Worm (Caenorhabditis elegans): ENCODE data around the gene gly-4.
A peak's percentile ranks its signal among the peaks of the same experiment; 100 is the strongest.

The gly-4 gene

DNA sequence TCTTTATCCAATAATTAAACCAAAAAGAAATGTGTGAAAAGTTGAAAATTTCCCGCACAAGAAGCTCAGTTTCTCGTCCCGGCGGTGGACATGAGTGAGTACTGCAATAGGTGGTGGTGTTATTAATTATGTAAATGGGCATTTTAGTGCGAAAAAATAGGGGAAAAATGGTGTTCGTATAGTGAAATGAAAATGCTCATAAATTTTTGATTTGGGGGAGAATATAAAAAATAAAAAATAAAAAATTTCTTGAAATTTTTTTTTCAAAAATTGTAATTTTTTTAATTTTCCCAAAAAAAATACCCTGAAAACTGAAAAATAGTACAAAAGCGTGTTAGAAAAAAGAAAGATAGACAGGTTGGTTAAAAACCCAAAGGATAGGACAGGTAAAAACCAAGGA lies at the start of gene gly-4:
gly-4 (minus strand) TSS at position 101 of the 400 bp plus-strand sequence.
- no peak for TF ChIP-seq nhr-111 (GFP tag; optimal IDR thresholded peaks at IDR 0.05)
- TF ChIP-seq ama-1 (optimal IDR thresholded peaks at IDR 0.05) = no peak
- no peak for TF ChIP-seq vab-7 (GFP tag; IDR thresholded peaks at IDR 0.05)

ce11 chrV:19936945-19937344 lies 41.8 kb upstream of the gly-4 start:
- no peak for TF ChIP-seq hmg-1.1 (GFP tag; IDR thresholded peaks at IDR 0.05)
- peak in 1 of 2 experiments; percentile 50 for TF ChIP-seq unc-62 (GFP tag; optimal IDR thresholded peaks at IDR 0.05 in 1 of 2)
- TF ChIP-seq unc-62 (tag; optimal IDR thresholded peaks at IDR 0.05) = no peak

DNA sequence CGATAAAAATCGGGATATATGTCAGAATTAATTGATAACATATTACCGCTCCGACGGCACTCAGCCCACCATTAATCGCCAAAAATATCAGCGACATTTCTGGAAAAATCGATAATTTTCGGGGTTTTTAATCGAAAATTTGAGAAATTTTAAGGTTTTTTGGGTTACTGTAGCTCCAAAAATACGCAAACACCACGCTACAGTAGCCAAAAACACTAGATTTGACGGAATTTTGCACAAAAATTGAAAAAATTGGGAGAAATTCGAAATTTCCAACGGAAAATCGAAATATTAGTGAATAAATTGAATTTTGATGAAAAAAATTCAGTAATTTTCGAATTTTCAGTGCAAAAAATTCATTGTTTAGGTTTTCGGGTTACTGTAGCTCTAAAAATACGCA lies 39.1 kb upstream of the gly-4 start, which contains the start of gene algn-7:
algn-7 (minus strand) TSS at position 101 of the 400 bp plus-strand sequence.
- TF ChIP-seq vab-7 (GFP tag; IDR thresholded peaks at IDR 0.05) = no peak
- TF ChIP-seq zip-2 (tag; optimal IDR thresholded peaks at IDR 0.05) = no peak
- no peak for TF ChIP-seq mxl-3 (GFP tag; optimal IDR thresholded peaks at IDR 0.05)
- no peak for TF ChIP-seq spr-1 (tag; optimal IDR thresholded peaks at IDR 0.05)
- TF ChIP-seq php-3 (GFP tag; IDR thresholded peaks at IDR 0.05) = no peak
- no peak for TF ChIP-seq T26A8.4 (GFP tag; IDR thresholded peaks at IDR 0.05)
- no peak for TF ChIP-seq zfp-3 (GFP tag; conservative IDR thresholded peaks at IDR 0.05)
- no peak for TF ChIP-seq ama-1 (optimal IDR thresholded peaks at IDR 0.05)
- no peak for TF ChIP-seq lim-7 (GFP tag; IDR thresholded peaks at IDR 0.05)
- no peak for TF ChIP-seq hmg-1.1 (GFP tag; IDR thresholded peaks at IDR 0.05)
- TF ChIP-seq snpc-1.2 (GFP tag; IDR thresholded peaks at IDR 0.05) = no peak
- TF ChIP-seq spr-3 (GFP tag; optimal IDR thresholded peaks at IDR 0.05) = no peak
- TF ChIP-seq dmd-8 (GFP tag; IDR thresholded peaks at IDR 0.05) = no peak
- TF ChIP-seq T20F7.1 (GFP tag; optimal IDR thresholded peaks at IDR 0.05) = no peak
- TF ChIP-seq ceh-20 (GFP tag; IDR thresholded peaks at IDR 0.05) = no peak
- no peak for TF ChIP-seq snpc-4 (tag; optimal IDR thresholded peaks at IDR 0.05)

DNA sequence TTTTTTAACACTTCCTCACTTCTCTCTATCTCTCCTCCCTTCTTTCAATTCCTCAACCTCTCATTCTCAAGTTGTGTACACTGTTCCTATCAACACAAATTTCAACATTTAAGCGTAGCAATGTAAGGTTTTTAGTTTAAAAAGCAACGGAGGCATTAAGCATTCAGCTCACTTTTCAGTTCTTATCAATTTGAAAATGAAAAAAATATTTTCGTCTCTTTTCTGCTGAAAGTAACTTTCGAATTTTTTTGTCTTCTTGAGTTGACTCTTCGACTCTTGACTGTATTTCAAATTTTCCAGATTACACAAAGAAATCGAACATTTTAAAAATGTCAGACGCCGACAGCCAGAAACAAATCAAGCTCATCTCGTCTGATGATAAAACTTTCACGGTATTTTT lies 28.8 kb upstream of the gly-4 start, which contains the start of gene skr-4:
skr-4 (plus strand) TSS at position 301 of the 400 bp plus-strand sequence.
- TF ChIP-seq daf-16 (GFP tag; optimal IDR thresholded peaks at IDR 0.05) (no peak), daf-16 (tag; optimal IDR thresholded peaks at IDR 0.05) (peak; percentile 51), pqm-1 (tag; optimal IDR thresholded peaks at IDR 0.05) (peak; percentile 3), ceh-62 (tag; optimal IDR thresholded peaks at IDR 0.05) (no peak)

DNA sequence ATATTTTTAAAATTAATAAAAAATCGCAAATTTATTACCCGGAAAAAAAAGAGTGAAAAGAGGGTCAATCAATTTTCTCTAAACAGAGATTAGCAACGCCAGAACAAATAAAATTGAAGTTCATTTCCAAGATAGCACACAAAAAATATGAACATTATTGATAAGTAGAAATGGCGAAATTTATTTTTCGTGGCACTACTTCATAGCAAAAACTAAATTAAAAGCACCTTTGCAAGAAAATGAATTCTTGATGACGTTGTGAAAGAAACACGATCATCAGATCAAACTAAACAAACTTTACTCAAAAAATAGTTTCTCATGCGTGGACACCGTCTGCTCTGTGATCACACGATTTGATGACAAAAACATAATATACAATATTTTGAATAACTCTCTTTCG lies 27.5 kb upstream of the gly-4 start, which contains the start of gene Y60A3A.16:
Y60A3A.16 (minus strand) TSS at position 101 of the 400 bp plus-strand sequence.
- TF ChIP-seq Y75B8A.6 (GFP tag; IDR thresholded peaks at IDR 0.05) = no peak
- peak in 1 of 2 experiments; percentile 33 for TF ChIP-seq unc-62 (GFP tag; optimal IDR thresholded peaks at IDR 0.05 in 1 of 2)
- no peak for TF ChIP-seq unc-62 (tag; optimal IDR thresholded peaks at IDR 0.05)
- TF ChIP-seq ZK337.2 (GFP tag; IDR thresholded peaks at IDR 0.05) = no peak
- TF ChIP-seq aha-1 (tag) = peak; percentile 54

DNA sequence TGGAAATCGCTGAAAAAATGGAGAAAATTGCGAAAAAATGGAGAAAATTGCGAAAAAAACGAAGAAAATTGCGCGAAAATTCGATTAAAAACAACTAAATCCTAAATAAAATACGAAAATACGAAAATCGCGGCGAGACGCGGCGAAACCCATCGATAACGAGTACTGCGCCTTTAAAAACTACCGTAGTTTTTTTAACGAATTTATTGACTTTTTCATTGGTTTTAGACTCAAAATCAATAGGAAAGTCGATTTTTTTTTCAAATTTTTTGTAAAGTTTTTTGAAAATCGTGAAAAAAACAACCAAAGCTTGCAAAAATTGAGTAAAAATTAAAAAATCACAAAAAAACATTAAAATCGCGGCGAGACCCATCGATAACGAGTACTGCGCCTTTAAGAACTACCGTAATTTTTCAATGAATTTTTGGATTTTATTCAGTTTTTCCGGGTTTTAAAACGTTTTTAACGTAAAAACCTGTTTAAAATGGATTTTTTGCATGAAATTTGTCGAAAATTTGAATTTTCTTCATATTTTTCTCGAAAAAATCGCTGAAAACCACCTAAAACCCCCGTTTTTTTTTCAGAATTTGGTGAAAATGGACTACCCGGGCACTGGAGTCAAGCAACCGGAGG lies 20.9 kb upstream of the gly-4 start, which contains the start of the genes chk-2 and Y60A3A.19:
chk-2 (minus strand) TSS at position 51 of the 633 bp plus-strand sequence.
Y60A3A.19 (plus strand) TSS at position 583 of the 633 bp plus-strand sequence.
- TF ChIP-seq nhr-111 (GFP tag; optimal IDR thresholded peaks at IDR 0.05) (no peak), ceh-32 (tag; optimal IDR thresholded peaks at IDR 0.05; ENCODE audit: poor library complexity) (no peak), ztf-7 (tag; optimal IDR thresholded peaks at IDR 0.05) (no peak), F49E8.2 (tag; optimal IDR thresholded peaks at IDR 0.05; ENCODE audit: borderline replicate concordance) (peak; percentile 41)

DNA sequence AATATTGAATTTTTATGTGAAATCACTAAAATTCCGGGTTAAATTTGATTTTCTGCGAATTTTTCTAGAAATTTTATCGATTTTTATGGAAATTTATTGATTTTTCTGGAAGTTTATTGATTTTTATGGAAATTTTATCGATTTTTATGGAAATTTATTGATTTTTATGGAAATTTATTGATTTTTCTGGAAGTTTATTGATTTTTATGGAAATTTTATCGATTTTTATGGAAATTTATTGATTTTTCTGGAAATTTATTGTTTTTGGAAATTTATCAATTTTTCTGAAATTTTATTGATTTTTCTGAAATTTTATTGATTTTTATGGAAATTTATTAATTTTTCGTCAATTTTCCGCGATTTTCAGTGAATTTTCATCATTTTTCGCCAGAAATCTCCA lies 14.3 kb upstream of the gly-4 start:
- TF ChIP-seq ceh-28 (tag; optimal IDR thresholded peaks at IDR 0.05) = peak; percentile 3
